Worm (Caenorhabditis elegans) whole organism, early embryonic: ENCODE results near the gene R160.14.

ENCODE experiments used
- aly-1 ChIP-seq: sonication (generic microtip); optimal IDR thresholded peaks from 2 replicates; lab custom pipeline; 2016; ENCODE audit warnings: missing genetic modification characterization, missing compliant biosample characterization
- ama-1 ChIP-seq: fragments of 150-350 bp; optimal IDR thresholded peaks from 2 replicates; lab custom pipeline; 2014
- scrt-1 ChIP-seq: fragments of 200-800 bp; sonication (Bioruptor generic); IDR thresholded peaks from 2 replicates; pipeline ENCODE4 v1.3.6; 2022; ENCODE audit warnings: missing genetic modification characterization, missing compliant biosample characterization
- tra-4 ChIP-seq: sonication (generic microtip); optimal IDR thresholded peaks from 2 replicates; lab custom pipeline; 2017; ENCODE audit warnings: missing genetic modification characterization, missing compliant biosample characterization

- no peak for TF ChIP-seq tra-4
- TF ChIP-seq ama-1 (lab: Kevin White, UChicago) = no peak
- no peak for TF ChIP-seq scrt-1
- TF ChIP-seq aly-1 (tag; lab: Kevin White, UChicago) = no peak
These were observed 12.9 kb downstream of the R160.14 start for ce11 chrX:4359030-4359429.
